Worm (Caenorhabditis elegans) whole organism, L1 larva: ENCODE results near the gene C07G3.15.
"Not testable (repeated sequence)": the region's sequence is repeated elsewhere in the genome, so short reads cannot be mapped to it uniquely, and the experiment has no call there.

ENCODE experiments used
- C34B4.2 ChIP-seq: sonication (generic microtip); optimal IDR thresholded peaks from 2 replicates; lab custom pipeline; 2017; ENCODE audit warnings: mild to moderate bottlenecking, missing genetic modification characterization, missing compliant biosample characterization
- Y116A8C.19 ChIP-seq: sonication (generic microtip); optimal IDR thresholded peaks from 2 replicates; lab custom pipeline; 2016; ENCODE audit warnings: missing compliant biosample characterization, missing genetic modification characterization, borderline replicate concordance
- aha-1 ChIP-seq: fragments of 150-350 bp; optimal IDR thresholded peaks from 2 replicates; lab custom pipeline; 2014; ENCODE audit warnings: missing biosample characterization, missing genetic modification characterization
- alr-1 ChIP-seq: fragments of 200-800 bp; sonication (Bioruptor generic); optimal IDR thresholded peaks from 2 replicates; lab custom pipeline; 2018; ENCODE audit warnings: borderline replicate concordance, mild to moderate bottlenecking, missing genetic modification characterization, missing compliant biosample characterization
- aly-2 ChIP-seq: fragments of 150-350 bp; optimal IDR thresholded peaks from 2 replicates; lab custom pipeline; 2014; ENCODE audit warnings: missing biosample characterization, missing genetic modification characterization
- blmp-1 ChIP-seq: fragments of 150-350 bp; optimal IDR thresholded peaks from 2 replicates; lab custom pipeline; 2014; ENCODE audit warnings: missing biosample characterization, missing genetic modification characterization
- ceh-63 ChIP-seq: fragments of 200-800 bp; sonication (Bioruptor generic); optimal IDR thresholded peaks from 2 replicates; lab custom pipeline; 2018; ENCODE audit warnings: mild to moderate bottlenecking, missing genetic modification characterization, missing compliant biosample characterization
- ceh-88 ChIP-seq: fragments of 200-800 bp; sonication (Bioruptor generic); IDR thresholded peaks from 2 replicates; pipeline ENCODE4 v1.3.6; 2022; ENCODE audit warnings: missing genetic modification characterization, missing compliant biosample characterization
- ces-1 ChIP-seq: fragments of 150-350 bp; optimal IDR thresholded peaks from 2 replicates; lab custom pipeline; 2014; ENCODE audit warnings: missing biosample characterization, missing genetic modification reagents, missing genetic modification characterization
- dpl-1 ChIP-seq, 3 experiments: fragments of 150-350 bp in 2 of 3; sonication (generic microtip) in 1 of 3; optimal IDR thresholded peaks; 2 replicates each; lab custom pipeline; 2014 to 2017; ENCODE audit warnings: missing biosample characterization in 3 of 3, missing genetic modification characterization in 3 of 3, missing genetic modification reagents in 3 of 3
- egl-27 ChIP-seq, 2 experiments: fragments of 150-350 bp in 1 of 2; sonication (generic microtip); optimal IDR thresholded peaks; 3 replicates each; lab custom pipeline; 2017 to 2018; ENCODE audit warnings: missing biosample characterization in 2 of 2, missing genetic modification characterization in 2 of 2, missing genetic modification reagents in 2 of 2
- elt-2 ChIP-seq: sonication (generic microtip); optimal IDR thresholded peaks from 2 replicates; lab custom pipeline; 2016; ENCODE audit warnings: missing genetic modification characterization, mild to moderate bottlenecking, inconsistent platforms, missing compliant biosample characterization, missing genetic modification reagents
- elt-3 ChIP-seq, 6 experiments: fragments of 150-350 bp in 1 of 6; sonication (generic microtip); optimal IDR thresholded peaks; 2 replicates each; lab custom pipeline; 2017 to 2018; ENCODE audit warnings: missing biosample characterization in 6 of 6, missing genetic modification characterization in 6 of 6, inconsistent platforms in 1 of 6
- fkh-10 ChIP-seq: sonication (generic microtip); optimal IDR thresholded peaks from 2 replicates; lab custom pipeline; 2017; ENCODE audit warnings: missing biosample characterization, missing genetic modification reagents, missing genetic modification characterization
- fkh-4 ChIP-seq: sonication (generic microtip); optimal IDR thresholded peaks from 2 replicates; lab custom pipeline; 2016; ENCODE audit warnings: missing compliant biosample characterization, missing genetic modification characterization, borderline replicate concordance
- grh-1 ChIP-seq: fragments of 200-800 bp; sonication (Bioruptor generic); IDR thresholded peaks from 2 replicates; pipeline ENCODE4 v1.3.6; 2022; ENCODE audit warnings: missing genetic modification reagents, missing genetic modification characterization, missing compliant biosample characterization
- hlh-17 ChIP-seq: fragments of 200-800 bp; sonication (Bioruptor generic); optimal IDR thresholded peaks from 2 replicates; lab custom pipeline; 2018; ENCODE audit warnings: missing genetic modification characterization, mild to moderate bottlenecking, missing compliant biosample characterization, moderate library complexity, borderline replicate concordance
- hlh-4 ChIP-seq: sonication (generic microtip); optimal IDR thresholded peaks from 2 replicates; lab custom pipeline; 2016; ENCODE audit warnings: mild to moderate bottlenecking, missing genetic modification characterization, missing compliant biosample characterization
- hpl-2 ChIP-seq: fragments of 150-350 bp; optimal IDR thresholded peaks from 2 replicates; lab custom pipeline; 2014; ENCODE audit warnings: missing biosample characterization, missing genetic modification reagents, missing genetic modification characterization
- irx-1 ChIP-seq: sonication (generic microtip); optimal IDR thresholded peaks from 2 replicates; lab custom pipeline; 2016; ENCODE audit warnings: missing genetic modification characterization, missing compliant biosample characterization
- jun-1 ChIP-seq: fragments of 150-350 bp; optimal IDR thresholded peaks from 2 replicates; lab custom pipeline; 2014; ENCODE audit warnings: missing biosample characterization, missing genetic modification reagents, missing genetic modification characterization
- lin-35 ChIP-seq, 2 experiments: fragments of 150-350 bp; optimal IDR thresholded peaks; 2 replicates each; lab custom pipeline; 2014; ENCODE audit warnings: missing biosample characterization in 2 of 2, missing genetic modification characterization in 2 of 2, missing genetic modification reagents in 2 of 2
- lin-39 ChIP-seq: fragments of 150-350 bp; optimal IDR thresholded peaks from 2 replicates; lab custom pipeline; 2014; ENCODE audit warnings: missing biosample characterization, missing genetic modification reagents, missing genetic modification characterization
- mab-9 ChIP-seq: fragments of 200-800 bp; sonication (Bioruptor generic); IDR thresholded peaks from 2 replicates; pipeline ENCODE4 v1.3.6; 2022; ENCODE audit warnings: missing genetic modification reagents, missing genetic modification characterization, missing compliant biosample characterization
- mep-1 ChIP-seq: fragments of 150-350 bp; optimal IDR thresholded peaks from 2 replicates; lab custom pipeline; 2014; ENCODE audit warnings: missing biosample characterization, missing genetic modification characterization
- nhr-19 ChIP-seq: fragments of 200-800 bp; sonication (Bioruptor generic); conservative IDR thresholded peaks from 2 replicates; pipeline ENCODE4 v1.3.6; 2022; ENCODE audit warnings: missing genetic modification characterization, missing compliant biosample characterization
- nhr-20 ChIP-seq: sonication (generic microtip); optimal IDR thresholded peaks from 2 replicates; lab custom pipeline; 2016; ENCODE audit warnings: mild to moderate bottlenecking, missing genetic modification characterization, missing compliant biosample characterization
- nhr-28 ChIP-seq: fragments of 150-350 bp; optimal IDR thresholded peaks from 2 replicates; lab custom pipeline; 2014; ENCODE audit warnings: missing biosample characterization, missing genetic modification characterization
- nhr-47 ChIP-seq: sonication (generic microtip); optimal IDR thresholded peaks from 2 replicates; lab custom pipeline; 2016; ENCODE audit warnings: mild to moderate bottlenecking, missing genetic modification characterization, moderate library complexity, missing compliant biosample characterization
- nhr-84 ChIP-seq: sonication (generic microtip); optimal IDR thresholded peaks from 2 replicates; lab custom pipeline; 2017; ENCODE audit warnings: missing biosample characterization, missing genetic modification characterization
- nhr-85 ChIP-seq: sonication (generic microtip); peaks from one replicate; lab custom pipeline; 2016; ENCODE audit warnings: missing genetic modification characterization, inconsistent platforms, missing compliant biosample characterization
- nhr-90 ChIP-seq: sonication (generic microtip); optimal IDR thresholded peaks from 2 replicates; lab custom pipeline; 2016; ENCODE audit warnings: mild to moderate bottlenecking, missing genetic modification characterization, missing compliant biosample characterization; ENCODE audit not compliant: poor library complexity
- pag-3 ChIP-seq: sonication (generic microtip); optimal IDR thresholded peaks from 2 replicates; lab custom pipeline; 2017; ENCODE audit warnings: missing genetic modification characterization, mild to moderate bottlenecking, missing compliant biosample characterization, antibody characterized with exemption, borderline replicate concordance; ENCODE audit not compliant: insufficient read depth
- pax-3 ChIP-seq: fragments of 200-800 bp; sonication (Bioruptor generic); optimal IDR thresholded peaks from 2 replicates; lab custom pipeline; 2018; ENCODE audit warnings: mild to moderate bottlenecking, missing genetic modification characterization, moderate library complexity, missing compliant biosample characterization
- pqm-1 ChIP-seq: sonication (generic microtip); optimal IDR thresholded peaks from 3 replicates; lab custom pipeline; 2017; ENCODE audit warnings: missing biosample characterization, missing genetic modification characterization
- skn-1 ChIP-seq: fragments of 150-350 bp; optimal IDR thresholded peaks from 2 replicates; lab custom pipeline; 2014; ENCODE audit warnings: missing biosample characterization, missing genetic modification characterization
- snpc-4 ChIP-seq: fragments of 150-350 bp; optimal IDR thresholded peaks from 2 replicates; lab custom pipeline; 2014; ENCODE audit warnings: missing biosample characterization, missing genetic modification characterization
- tbx-2 ChIP-seq: sonication (generic microtip); optimal IDR thresholded peaks from 2 replicates; lab custom pipeline; 2016; ENCODE audit warnings: missing genetic modification characterization, missing compliant biosample characterization
- tlp-1 ChIP-seq: fragments of 150-350 bp; optimal IDR thresholded peaks from 2 replicates; lab custom pipeline; 2014; ENCODE audit warnings: missing biosample characterization, missing genetic modification characterization
- unc-86 ChIP-seq: sonication (generic microtip); optimal IDR thresholded peaks from 2 replicates; lab custom pipeline; 2016; ENCODE audit warnings: missing genetic modification characterization, missing compliant biosample characterization
- vab-15 ChIP-seq: sonication (generic microtip); optimal IDR thresholded peaks from 2 replicates; lab custom pipeline; 2017; ENCODE audit warnings: missing genotype, mild to moderate bottlenecking, missing genetic modification characterization, missing compliant biosample characterization
- xbp-1 ChIP-seq: sonication (generic microtip); optimal IDR thresholded peaks from 2 replicates; lab custom pipeline; 2016; ENCODE audit warnings: missing genetic modification characterization, missing compliant biosample characterization
- zag-1 ChIP-seq: fragments of 150-350 bp; optimal IDR thresholded peaks from 2 replicates; lab custom pipeline; 2014; ENCODE audit warnings: missing biosample characterization, missing genetic modification characterization

The C07G3.15 gene

DNA sequence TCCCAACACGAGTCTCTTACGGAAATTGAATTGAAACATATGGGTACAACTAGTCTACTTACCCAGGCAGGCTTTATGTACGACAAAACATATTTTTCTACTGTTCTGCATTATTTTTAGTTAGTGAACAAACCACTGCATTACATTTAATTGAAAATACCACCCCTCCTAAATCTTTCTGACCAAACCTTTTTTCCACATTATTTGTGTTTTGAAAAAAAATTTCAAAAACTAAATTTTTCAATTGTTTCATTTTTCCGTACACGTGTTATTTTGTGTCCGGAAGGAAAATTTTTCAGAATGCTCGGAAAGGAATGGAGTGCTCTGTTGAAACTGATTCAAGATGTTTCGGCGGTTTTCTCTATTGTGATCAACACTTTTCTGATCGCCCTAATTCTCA is 15.6 kb upstream of the C07G3.15 start, which contains the start of gene str-226:
TSS of gene str-226 (plus strand) at position 301 of the 400 bp plus-strand sequence.
- TF ChIP-seq egl-27 (tag; optimal IDR thresholded peaks at IDR 0.05; lab: Kevin White, UChicago): no peak
- TF ChIP-seq pag-3 (tag; lab: Kevin White, UChicago): no peak
- no peak for TF ChIP-seq fkh-4
- no peak for TF ChIP-seq lin-39
- TF ChIP-seq skn-1 (tag; lab: Kevin White, UChicago): no peak
- TF ChIP-seq hpl-2: no peak
- TF ChIP-seq ces-1 (GFP tag; lab: Kevin White, UChicago): no peak
- no peak for TF ChIP-seq hlh-17 (GFP tag; lab: Kevin White, UChicago)
- TF ChIP-seq unc-86: no peak
- TF ChIP-seq vab-15 (tag; lab: Kevin White, UChicago): no peak

DNA sequence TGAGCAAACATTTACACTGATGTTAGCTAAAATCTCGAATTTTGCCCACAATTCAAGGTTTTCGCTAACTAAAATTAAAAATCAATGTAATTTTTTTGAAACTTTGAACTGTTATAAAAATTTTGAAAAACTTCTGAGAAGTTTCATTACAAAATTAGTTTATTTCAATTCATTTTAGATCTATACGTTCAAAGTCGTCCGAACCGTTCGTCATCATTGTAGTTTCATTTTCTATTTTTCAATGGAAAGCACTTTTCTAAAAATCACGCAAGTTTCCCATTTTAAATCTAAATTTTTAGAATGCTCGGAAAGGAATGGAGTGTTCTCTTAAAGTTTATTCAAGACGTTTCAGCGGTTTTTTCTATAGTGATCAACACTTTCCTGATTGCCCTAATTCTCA is 13.1 kb upstream of the C07G3.15 start, which contains the start of gene str-228:
TSS of gene str-228 (plus strand) at position 301 of the 400 bp plus-strand sequence.
- TF ChIP-seq jun-1 (tag; lab: Kevin White, UChicago) (no peak), blmp-1 (tag; lab: Kevin White, UChicago) (no peak), mep-1 (tag; lab: Kevin White, UChicago) (no peak), aha-1 (tag; lab: Kevin White, UChicago) (no peak)

DNA sequence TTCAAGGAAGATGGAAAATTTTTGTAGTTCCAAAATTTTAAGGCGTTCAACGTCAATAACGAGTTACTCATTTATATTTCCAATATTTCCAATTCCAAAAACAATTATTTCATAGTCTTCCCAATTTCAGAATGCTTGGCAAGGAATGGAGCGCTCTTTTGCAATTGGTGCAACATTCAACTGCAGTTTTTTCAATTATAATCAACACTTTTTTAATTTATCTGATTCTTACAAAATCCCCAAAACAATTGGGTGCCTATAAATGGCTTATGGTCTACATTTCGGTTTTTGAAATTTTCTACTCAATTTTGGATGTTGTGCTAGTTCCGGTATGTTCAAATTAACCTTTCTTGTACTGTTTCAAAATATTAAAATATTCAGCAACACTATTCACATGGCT is 10.9 kb upstream of the C07G3.15 start, which contains the start of gene str-225:
TSS of gene str-225 (plus strand) at position 132 of the 400 bp plus-strand sequence.
- TF ChIP-seq mab-9 (GFP tag; lab: Robert Waterston, UW) (no peak), irx-1 (no peak), xbp-1 (no peak), nhr-47 (no peak), nhr-84 (tag; lab: Kevin White, UChicago) (no peak), tbx-2 (tag; lab: Kevin White, UChicago) (no peak), hlh-4 (tag; lab: Kevin White, UChicago) (no peak), pag-3 (tag; lab: Kevin White, UChicago) (no peak)
- TF ChIP-seq, all 84 proteins: peak for 0

DNA sequence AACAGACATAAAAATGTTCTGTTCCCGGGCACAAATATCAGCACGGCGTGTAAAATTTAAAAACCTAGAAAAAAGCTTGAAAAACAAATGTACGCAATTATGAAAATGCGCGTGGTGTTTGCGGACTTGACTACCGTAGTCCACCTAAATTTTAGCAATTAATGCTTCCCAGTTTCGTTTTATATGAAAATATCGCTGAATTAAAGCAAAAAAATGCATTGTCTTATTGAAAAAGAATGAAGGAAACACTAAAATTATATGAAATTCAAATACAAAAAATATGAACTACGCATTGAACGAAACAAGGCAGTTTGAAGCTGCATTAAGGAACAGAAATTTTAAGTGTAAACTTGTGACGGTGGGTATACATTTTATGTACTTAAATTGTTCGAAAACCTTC is 9.5 kb upstream of the C07G3.15 start, which contains the start of gene ugt-64:
TSS of gene ugt-64 (minus strand) at position 101 of the 400 bp plus-strand sequence.
- not testable (repeated sequence) for TF ChIP-seq fkh-10 (GFP tag; lab: Kevin White, UChicago); Y116A8C.19 (tag; lab: Kevin White, UChicago); aly-2 (tag; lab: Kevin White, UChicago)

DNA sequence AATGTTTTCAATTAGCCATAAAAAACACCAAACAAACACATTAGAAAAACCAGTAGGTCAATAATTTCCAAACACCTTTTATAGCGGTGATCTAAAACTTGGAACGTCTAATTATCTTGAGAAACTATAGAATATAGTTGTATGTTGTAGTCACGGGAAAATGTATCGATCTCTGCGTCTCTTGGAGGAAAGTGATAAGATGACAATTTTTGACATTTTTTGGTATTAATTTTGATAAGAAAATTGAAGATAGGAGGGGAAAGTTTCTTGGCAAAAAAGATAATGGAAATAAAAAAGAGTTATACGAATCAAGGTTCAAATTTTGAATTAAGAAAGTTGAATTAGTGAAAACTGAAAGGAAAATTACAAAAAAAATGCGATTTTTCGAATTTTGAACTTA is 9.0 kb upstream of the C07G3.15 start:
- peak; percentile 48 for TF ChIP-seq tlp-1
- TF ChIP-seq ceh-63: no peak
- TF ChIP-seq grh-1 (GFP tag; lab: Robert Waterston, UW): no peak
- peak; percentile 91 for TF ChIP-seq elt-2 (tag; lab: Kevin White, UChicago)
- peak; percentile 74 for TF ChIP-seq nhr-85 (tag; lab: Kevin White, UChicago)
- peak; percentile 28 for TF ChIP-seq nhr-90 (tag; lab: Kevin White, UChicago)
- no peak for TF ChIP-seq C34B4.2
- TF ChIP-seq snpc-4 (tag; lab: Kevin White, UChicago): no peak
- no peak for TF ChIP-seq pax-3 (tag; lab: Kevin White, UChicago)
- TF ChIP-seq elt-3 (tag; optimal IDR thresholded peaks at IDR 0.05; lab: Kevin White, UChicago): peak in 4 of 6 experiments; percentile 7 to 79 (median 54)
- TF ChIP-seq ceh-88 (GFP tag; lab: Robert Waterston, UW): no peak
- no peak for TF ChIP-seq alr-1 (tag; lab: Kevin White, UChicago)
- no peak for TF ChIP-seq nhr-19 (GFP tag; lab: Robert Waterston, UW)
- peak; percentile 84 for TF ChIP-seq nhr-20 (tag; lab: Kevin White, UChicago)
- TF ChIP-seq vab-15 (tag; lab: Kevin White, UChicago): no peak
- no peak for TF ChIP-seq zag-1 (tag; lab: Kevin White, UChicago)
- TF ChIP-seq nhr-28 (tag; lab: Kevin White, UChicago): no peak
- TF ChIP-seq egl-27 (tag; optimal IDR thresholded peaks at IDR 0.05; lab: Kevin White, UChicago): no peak
- peak; percentile 47 for TF ChIP-seq pqm-1 (tag; lab: Kevin White, UChicago)
- peak in 1 of 3 experiments; percentile 17 for TF ChIP-seq dpl-1 (GFP tag; optimal IDR thresholded peaks at IDR 0.05; lab: Kevin White, UChicago)
- no peak for TF ChIP-seq ces-1 (GFP tag; lab: Kevin White, UChicago)
- TF ChIP-seq skn-1 (tag; lab: Kevin White, UChicago): peak; percentile 40
- TF ChIP-seq aly-2 (tag; lab: Kevin White, UChicago): no peak
- peak; percentile 0 for TF ChIP-seq mep-1 (tag; lab: Kevin White, UChicago)
- TF ChIP-seq blmp-1 (tag; lab: Kevin White, UChicago): peak; percentile 86
- peak in 1 of 2 experiments; percentile 28 for TF ChIP-seq lin-35 (GFP tag; optimal IDR thresholded peaks at IDR 0.05; lab: Kevin White, UChicago)
